Worm (Caenorhabditis elegans) whole organism, early embryonic: Measurements from ENCODE around the gene B0034.7.

ENCODE experiments used
- B0310.2 ChIP-seq: sonication (generic microtip); optimal IDR thresholded peaks from 2 replicates; lab custom pipeline; 2016; ENCODE audit warnings: mild to moderate bottlenecking, missing genetic modification characterization, missing compliant biosample characterization
- F13C5.2 ChIP-seq: sonication (generic microtip); optimal IDR thresholded peaks from 2 replicates; lab custom pipeline; 2017; ENCODE audit warnings: mild to moderate bottlenecking, missing genetic modification characterization, inconsistent platforms, missing compliant biosample characterization
- aly-1 ChIP-seq: sonication (generic microtip); optimal IDR thresholded peaks from 2 replicates; lab custom pipeline; 2016; ENCODE audit warnings: missing genetic modification characterization, missing compliant biosample characterization
- ama-1 ChIP-seq: fragments of 150-350 bp; optimal IDR thresholded peaks from 2 replicates; lab custom pipeline; 2014
- ceh-13 ChIP-seq: fragments of 200-800 bp; sonication (Bioruptor generic); optimal IDR thresholded peaks from 2 replicates; lab custom pipeline; 2018; ENCODE audit warnings: mild to moderate bottlenecking, missing genetic modification characterization, missing compliant biosample characterization
- ceh-36 ChIP-seq: sonication (generic microtip); optimal IDR thresholded peaks from 2 replicates; lab custom pipeline; 2016; ENCODE audit warnings: missing genetic modification characterization, inconsistent platforms, missing compliant biosample characterization
- ets-7 ChIP-seq: sonication (generic microtip); optimal IDR thresholded peaks from 2 replicates; lab custom pipeline; 2016; ENCODE audit warnings: missing genotype, missing genetic modification characterization, missing compliant biosample characterization
- flt-1 ChIP-seq: fragments of 200-800 bp; sonication (Bioruptor generic); IDR thresholded peaks from 2 replicates; pipeline ENCODE4 v1.3.6; 2022; ENCODE audit warnings: missing genetic modification characterization, missing compliant biosample characterization
- hmbx-1 ChIP-seq: sonication (generic microtip); optimal IDR thresholded peaks from 2 replicates; lab custom pipeline; 2016; ENCODE audit warnings: mild to moderate bottlenecking, missing genetic modification characterization, missing compliant biosample characterization
- hmg-4 ChIP-seq: fragments of 200-800 bp; sonication (Bioruptor generic); optimal IDR thresholded peaks from 2 replicates; lab custom pipeline; 2018; ENCODE audit warnings: mild to moderate bottlenecking, missing genetic modification characterization, missing compliant biosample characterization
- hnd-1 ChIP-seq: sonication (generic microtip); optimal IDR thresholded peaks from 2 replicates; lab custom pipeline; 2016; ENCODE audit warnings: missing genetic modification characterization, missing compliant biosample characterization
- pes-1 ChIP-seq: fragments of 200-800 bp; sonication (Bioruptor generic); IDR thresholded peaks from 2 replicates; pipeline ENCODE4 v1.3.6; 2022; ENCODE audit warnings: missing genetic modification reagents, missing genetic modification characterization, missing compliant biosample characterization
- scrt-1 ChIP-seq: fragments of 200-800 bp; sonication (Bioruptor generic); IDR thresholded peaks from 2 replicates; pipeline ENCODE4 v1.3.6; 2022; ENCODE audit warnings: missing genetic modification characterization, missing compliant biosample characterization
- sea-1 ChIP-seq: fragments of 200-800 bp; sonication (Bioruptor generic); conservative IDR thresholded peaks from 2 replicates; pipeline ENCODE4 v1.3.6; 2022; ENCODE audit warnings: missing genetic modification characterization, missing compliant biosample characterization
- tbx-11 ChIP-seq: fragments of 200-800 bp; sonication (Bioruptor generic); IDR thresholded peaks from 2 replicates; pipeline ENCODE4 v1.3.6; 2022; ENCODE audit warnings: missing genetic modification characterization, missing compliant biosample characterization
- tbx-37 ChIP-seq: fragments of 200-800 bp; sonication (Bioruptor generic); conservative IDR thresholded peaks from 2 replicates; pipeline ENCODE4 v1.3.6; 2022; ENCODE audit warnings: missing genetic modification reagents, missing genetic modification characterization, missing compliant biosample characterization
- tra-4 ChIP-seq: sonication (generic microtip); optimal IDR thresholded peaks from 2 replicates; lab custom pipeline; 2017; ENCODE audit warnings: missing genetic modification characterization, missing compliant biosample characterization

B0034.7 gene

DNA sequence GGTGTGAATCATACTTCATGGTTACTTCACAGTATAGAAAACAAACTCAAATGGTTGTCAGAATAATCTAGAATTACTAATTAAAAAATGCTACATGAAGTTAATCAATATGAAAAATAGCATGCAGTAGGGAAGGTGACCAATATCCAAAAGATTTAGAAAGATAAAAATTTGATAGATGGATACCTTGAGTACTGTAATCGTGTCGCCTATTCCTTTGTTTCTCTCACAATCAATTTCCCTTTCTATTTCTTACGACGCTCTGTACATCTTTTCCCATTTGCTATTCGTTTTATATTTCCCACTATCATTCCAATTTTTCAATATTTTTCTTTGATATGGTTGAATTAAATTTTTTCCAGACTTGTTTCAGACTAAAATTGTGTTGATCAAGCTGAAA lies at the start of gene B0034.7:
Gene B0034.7 (plus strand): TSS at position 301 of the 400 bp plus-strand sequence.
- TF ChIP-seq tbx-11 (GFP tag; lab: Robert Waterston, UW), result no peak

DNA sequence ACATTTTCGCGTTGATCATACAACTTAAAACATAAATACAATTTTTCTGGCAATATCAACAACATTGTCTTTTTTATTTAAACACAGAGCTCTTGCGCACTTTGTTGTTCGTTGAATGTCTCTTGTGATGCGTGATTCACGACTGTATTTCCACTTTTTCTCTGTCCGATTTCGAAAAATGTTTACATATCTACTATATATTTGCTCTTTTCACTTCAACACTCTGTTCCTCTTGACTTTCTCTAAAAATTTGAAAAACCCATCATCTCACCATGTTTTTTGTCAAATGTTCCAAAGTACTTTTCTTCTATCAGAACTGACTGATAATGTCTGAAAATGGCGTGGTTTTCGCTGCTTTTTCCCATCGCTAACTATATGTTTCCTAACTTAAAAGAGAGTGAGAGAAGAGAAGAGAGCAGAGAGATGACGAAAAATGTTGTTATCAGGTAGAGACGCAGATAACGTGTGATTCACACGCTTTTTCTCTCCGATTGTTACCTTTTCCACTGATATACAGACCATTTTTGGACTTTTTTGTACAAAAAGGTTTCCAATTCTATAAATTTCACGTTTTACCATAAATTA lies 49.4 kb upstream of the B0034.7 start:
- no peak for TF ChIP-seq scrt-1
- TF ChIP-seq hmg-4, result no peak
- no peak for TF ChIP-seq ceh-36
- no peak for TF ChIP-seq pes-1 (GFP tag; lab: Robert Waterston, UW)
- TF ChIP-seq flt-1, result no peak
- no peak for TF ChIP-seq sea-1 (GFP tag; lab: Robert Waterston, UW)
- no peak for TF ChIP-seq tbx-11 (GFP tag; lab: Robert Waterston, UW)
- TF ChIP-seq hmbx-1 (tag; lab: Kevin White, UChicago), result no peak
- TF ChIP-seq ceh-13, result no peak
- no peak for TF ChIP-seq hnd-1 (tag; lab: Kevin White, UChicago)
- no peak for TF ChIP-seq ama-1 (lab: Kevin White, UChicago)
- no peak for TF ChIP-seq tbx-37 (GFP tag; lab: Robert Waterston, UW)
- no peak for TF ChIP-seq aly-1
- no peak for TF ChIP-seq F13C5.2 (tag; lab: Kevin White, UChicago)
- TF ChIP-seq ets-7 (tag; lab: Kevin White, UChicago), result no peak
- TF ChIP-seq B0310.2 (tag; lab: Kevin White, UChicago), result no peak
- TF ChIP-seq tra-4 (tag; lab: Kevin White, UChicago), result no peak

DNA sequence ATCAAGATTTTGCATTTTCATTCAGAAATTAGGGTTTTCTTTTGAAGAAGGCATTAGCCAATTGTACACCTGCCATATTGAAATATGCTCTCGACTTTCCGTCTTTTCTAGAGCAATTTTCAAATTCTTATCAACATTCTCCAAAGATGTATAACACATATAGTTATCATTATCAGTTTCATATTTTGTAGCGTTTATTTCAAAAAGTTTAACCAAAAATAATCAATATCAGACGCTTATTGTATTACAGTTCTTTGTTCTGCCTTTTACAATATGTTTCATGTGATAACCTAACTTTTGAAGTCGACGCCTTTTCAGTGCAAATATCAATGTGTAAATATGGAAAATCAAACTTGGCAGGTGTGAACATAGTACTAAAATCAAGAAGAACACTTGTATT lies 47.5 kb upstream of the B0034.7 start:
- no peak for TF ChIP-seq aly-1
- TF ChIP-seq scrt-1, result no peak
- no peak for TF ChIP-seq F13C5.2 (tag; lab: Kevin White, UChicago)
- TF ChIP-seq tbx-11 (GFP tag; lab: Robert Waterston, UW), result no peak
- TF ChIP-seq tra-4 (tag; lab: Kevin White, UChicago), result no peak
- no peak for TF ChIP-seq B0310.2 (tag; lab: Kevin White, UChicago)
- no peak for TF ChIP-seq ets-7 (tag; lab: Kevin White, UChicago)
- TF ChIP-seq pes-1 (GFP tag; lab: Robert Waterston, UW), result no peak
- no peak for TF ChIP-seq hmbx-1 (tag; lab: Kevin White, UChicago)
- TF ChIP-seq hmg-4, result no peak
- no peak for TF ChIP-seq tbx-37 (GFP tag; lab: Robert Waterston, UW)
- TF ChIP-seq ceh-36, result no peak
- no peak for TF ChIP-seq flt-1
- TF ChIP-seq ceh-13, result no peak
- TF ChIP-seq sea-1 (GFP tag; lab: Robert Waterston, UW), result no peak
- TF ChIP-seq hnd-1 (tag; lab: Kevin White, UChicago), result no peak

DNA sequence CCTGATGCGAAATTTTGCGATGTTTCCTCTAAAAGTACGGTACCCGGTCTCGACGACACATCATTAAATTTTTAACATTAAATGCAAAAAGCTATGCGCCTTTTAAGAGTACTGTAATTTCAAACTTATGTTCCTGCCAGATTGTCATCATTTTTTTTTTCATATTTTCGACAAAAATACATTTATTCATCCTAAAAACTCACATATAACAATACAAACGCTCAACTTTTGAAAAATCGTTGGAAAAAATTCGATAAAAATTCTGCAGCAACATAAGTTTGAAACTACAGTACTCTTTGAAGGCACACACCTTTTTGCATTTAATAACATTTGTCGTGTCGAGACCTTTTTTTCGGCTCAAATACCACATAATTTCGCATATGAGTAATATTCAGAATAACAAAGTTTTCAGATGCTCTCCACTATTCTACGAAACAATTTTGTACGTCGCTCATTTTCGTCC lies 44.4 kb upstream of the B0034.7 start, which contains the start of gene frh-1:
Gene frh-1 (plus strand): TSS at position 413 of the 463 bp plus-strand sequence.
- TF ChIP-seq hmbx-1 (tag; lab: Kevin White, UChicago), result no peak
- TF ChIP-seq ama-1 (lab: Kevin White, UChicago), result no peak
- no peak for TF ChIP-seq tbx-11 (GFP tag; lab: Robert Waterston, UW)
- no peak for TF ChIP-seq hmg-4
- no peak for TF ChIP-seq hnd-1 (tag; lab: Kevin White, UChicago)
- TF ChIP-seq F13C5.2 (tag; lab: Kevin White, UChicago), result no peak
- no peak for TF ChIP-seq scrt-1
- TF ChIP-seq B0310.2 (tag; lab: Kevin White, UChicago), result no peak

DNA sequence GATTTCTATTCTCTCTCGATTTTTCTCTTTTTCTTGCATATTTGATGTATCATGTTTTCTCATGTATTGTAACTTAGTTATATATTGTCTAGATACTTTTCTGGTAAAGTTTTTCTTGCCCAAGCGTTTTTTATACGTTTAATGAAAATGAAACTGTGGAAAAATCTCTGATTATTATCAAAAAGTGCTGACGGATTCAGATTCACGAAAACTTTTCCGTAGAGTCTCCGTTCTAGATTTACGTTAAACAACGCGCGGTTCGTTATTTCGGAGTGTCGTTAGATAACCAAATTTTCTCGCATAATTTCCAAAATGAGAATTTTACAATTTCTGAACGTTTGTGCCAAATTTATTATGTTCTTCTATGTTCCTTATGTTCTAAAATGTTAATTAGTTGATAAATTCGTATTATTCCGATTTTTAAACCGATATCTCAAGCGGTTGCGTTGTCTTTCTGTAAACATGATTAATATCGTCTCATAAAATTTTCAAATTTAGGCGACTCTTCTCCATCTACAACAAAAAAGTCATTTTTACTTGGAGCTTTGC lies 43.2 kb upstream of the B0034.7 start, which contains the start of gene ptp-2:
Gene ptp-2 (plus strand): TSS at position 499 of the 549 bp plus-strand sequence.
- TF ChIP-seq ets-7 (tag; lab: Kevin White, UChicago) (no peak), hmg-4 (no peak)

DNA sequence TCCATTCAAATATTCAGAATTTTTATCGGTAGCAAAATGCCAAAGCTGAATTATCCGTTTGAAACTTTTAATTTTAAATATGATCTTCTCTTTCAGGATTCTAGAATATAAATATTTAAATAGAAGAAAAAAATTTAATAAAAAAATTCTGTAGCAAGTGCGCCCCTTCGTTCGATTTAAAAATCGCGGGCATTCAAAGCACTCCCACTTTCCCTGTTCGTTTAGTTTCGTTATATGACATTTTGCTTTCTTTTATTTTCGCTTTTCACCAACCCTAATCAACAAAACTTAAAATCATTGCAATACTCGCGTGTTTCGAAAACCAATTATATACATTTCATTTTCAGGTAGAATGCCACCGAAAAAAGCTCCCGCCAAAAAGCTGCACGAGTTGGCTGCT lies 39.8 kb upstream of the B0034.7 start, which contains the start of gene vrk-1:
Gene vrk-1 (plus strand): TSS at position 348 of the 400 bp plus-strand sequence.
- no peak for TF ChIP-seq hmg-4
- TF ChIP-seq B0310.2 (tag; lab: Kevin White, UChicago), result no peak
- TF ChIP-seq tbx-37 (GFP tag; lab: Robert Waterston, UW), result no peak
- TF ChIP-seq pes-1 (GFP tag; lab: Robert Waterston, UW), result no peak
- TF ChIP-seq F13C5.2 (tag; lab: Kevin White, UChicago), result no peak
- TF ChIP-seq ets-7 (tag; lab: Kevin White, UChicago), result no peak
- TF ChIP-seq hmbx-1 (tag; lab: Kevin White, UChicago), result no peak
- no peak for TF ChIP-seq tbx-11 (GFP tag; lab: Robert Waterston, UW)
- TF ChIP-seq tra-4 (tag; lab: Kevin White, UChicago), result no peak
- TF ChIP-seq ceh-13, result no peak

DNA sequence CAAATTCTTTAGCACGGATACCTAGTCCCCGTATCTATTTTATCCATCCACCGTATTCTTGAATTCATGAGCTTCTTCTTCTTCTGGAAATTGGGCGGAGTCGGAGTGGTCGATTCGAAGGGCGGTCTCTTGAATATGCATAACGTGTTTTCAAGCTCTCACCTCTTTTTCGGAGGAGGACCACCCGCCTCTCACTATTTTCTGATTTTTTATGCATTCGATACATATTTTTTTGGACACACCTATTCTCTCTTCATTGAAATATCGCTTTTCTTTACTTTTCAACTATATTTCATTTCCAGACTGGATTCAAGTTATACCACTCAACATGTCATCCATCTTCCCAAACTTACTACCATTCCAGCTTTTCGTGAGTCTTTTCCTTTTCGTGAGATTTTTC lies 32.9 kb upstream of the B0034.7 start, which contains the start of gene egl-44:
Gene egl-44 (plus strand): TSS at position 301 of the 400 bp plus-strand sequence.
- no peak for TF ChIP-seq hmg-4
- no peak for TF ChIP-seq hmbx-1 (tag; lab: Kevin White, UChicago)
- TF ChIP-seq tra-4 (tag; lab: Kevin White, UChicago), result no peak
- no peak for TF ChIP-seq aly-1
- TF ChIP-seq ets-7 (tag; lab: Kevin White, UChicago), result no peak
- no peak for TF ChIP-seq ceh-13
- no peak for TF ChIP-seq pes-1 (GFP tag; lab: Robert Waterston, UW)
- TF ChIP-seq scrt-1, result no peak
- no peak for TF ChIP-seq ceh-36
- no peak for TF ChIP-seq tbx-37 (GFP tag; lab: Robert Waterston, UW)
- no peak for TF ChIP-seq F13C5.2 (tag; lab: Kevin White, UChicago)
- TF ChIP-seq flt-1, result no peak
- no peak for TF ChIP-seq ama-1 (lab: Kevin White, UChicago)
